Worm (Caenorhabditis elegans) whole organism, midembryonic: ENCODE data around the gene Y53C12A.8.

Source experiments
- flt-1 ChIP-seq: fragments of 200-800 bp; sonication (Bioruptor generic); IDR thresholded peaks from 2 replicates; pipeline ENCODE4 v1.3.6; 2022; ENCODE audit warnings: missing genetic modification characterization, missing compliant biosample characterization
- ref-1 ChIP-seq: fragments of 200-800 bp; sonication (Bioruptor generic); conservative IDR thresholded peaks from 2 replicates; pipeline ENCODE4 v1.3.6; 2022; ENCODE audit warnings: missing genetic modification reagents, missing genetic modification characterization, missing compliant biosample characterization

ce11 chrII:9680493-9680892 is 19.8 kb downstream of the Y53C12A.8 start, which contains the start of gene ZK1320.13:
- TF ChIP-seq flt-1 (no peak), ref-1 (GFP tag; lab: Robert Waterston, UW) (no peak)
